Fruit fly (Drosophila melanogaster) whole organism, wandering third instar larva: Measurements from ENCODE around the gene senju.

Source experiments
- Abd-B ChIP-seq: fragments of >200 bp; optimal IDR thresholded peaks from 2 replicates; lab custom pipeline; 2017; ENCODE audit warnings: missing biosample characterization, missing genetic modification characterization
- CG32264 ChIP-seq: fragments of 200-800 bp; sonication (Bioruptor generic); optimal IDR thresholded peaks from 2 replicates; lab custom pipeline; 2016; ENCODE audit warnings: missing biosample characterization, missing genetic modification characterization
- CG9705 ChIP-seq: fragments of 200-800 bp; sonication (Bioruptor generic); optimal IDR thresholded peaks from 2 replicates; lab custom pipeline; 2018; ENCODE audit warnings: missing biosample characterization, mild to moderate bottlenecking, missing genetic modification characterization
- Dfd ChIP-seq: fragments of >200 bp; optimal IDR thresholded peaks from 2 replicates; lab custom pipeline; 2017; ENCODE audit warnings: missing biosample characterization, missing genetic modification characterization
- Dif ChIP-seq: fragments of 200-275, 200-300 bp; sonication (Bioruptor generic); optimal IDR thresholded peaks from 2 replicates; lab custom pipeline; 2018; ENCODE audit warnings: missing biosample characterization, missing genetic modification characterization; ENCODE audit not compliant: partially characterized antibody
- GATAd ChIP-seq: sonication (Bioruptor generic); optimal IDR thresholded peaks from 2 replicates; lab custom pipeline; 2016; ENCODE audit warnings: missing biosample characterization, missing genetic modification characterization
- HLH106 ChIP-seq: fragments of 200-800 bp; optimal IDR thresholded peaks from 3 replicates; lab custom pipeline; 2019; ENCODE audit warnings: missing biosample characterization, mild to moderate bottlenecking, missing genetic modification characterization, moderate library complexity
- Hnf4 ChIP-seq: fragments of 200-800 bp; sonication (Bioruptor generic); optimal IDR thresholded peaks from 2 replicates; lab custom pipeline; 2016; ENCODE audit warnings: missing biosample characterization, mild to moderate bottlenecking, missing genetic modification characterization
- Hr78 ChIP-seq: fragments of >200 bp; optimal IDR thresholded peaks from 2 replicates; lab custom pipeline; 2017; ENCODE audit warnings: missing biosample characterization, missing genetic modification characterization
- Hr83 ChIP-seq: fragments of 200-300 bp; sonication (Bioruptor generic); optimal IDR thresholded peaks from 2 replicates; lab custom pipeline; 2016; ENCODE audit warnings: missing biosample characterization, mild to moderate bottlenecking, missing genetic modification characterization, moderate library complexity; ENCODE audit not compliant: poor library complexity, severe bottlenecking
- Jra ChIP-seq: sonication (Bioruptor generic); optimal IDR thresholded peaks from 2 replicates; lab custom pipeline; 2016; ENCODE audit warnings: missing biosample characterization, missing genetic modification characterization
- Mio ChIP-seq: sonication (Bioruptor generic); optimal IDR thresholded peaks from 2 replicates; lab custom pipeline; 2016; ENCODE audit warnings: missing biosample characterization, missing genetic modification characterization
- N ChIP-seq: fragments of >200 bp; optimal IDR thresholded peaks from 2 replicates; lab custom pipeline; 2018; ENCODE audit warnings: missing biosample characterization, missing external identifiers, missing genetic modification characterization
- OdsH ChIP-seq: fragments of 200-800 bp; sonication (Bioruptor generic); optimal IDR thresholded peaks from 2 replicates; lab custom pipeline; 2016; ENCODE audit warnings: missing biosample characterization, mild to moderate bottlenecking, missing genetic modification characterization
- Rel ChIP-seq, 2 experiments: fragments of 200-800 bp; sonication (Bioruptor generic) in 1 of 2; optimal IDR thresholded peaks; 2 replicates in 1 of 2; 3 replicates in 1 of 2; lab custom pipeline; 2016 to 2019; ENCODE audit warnings: mild to moderate bottlenecking in 2 of 2, missing biosample characterization in 2 of 2, missing genetic modification characterization in 2 of 2, moderate library complexity in 1 of 2
- Sp1 ChIP-seq: fragments of 200-800 bp; sonication (Bioruptor generic); optimal IDR thresholded peaks from 3 replicates; lab custom pipeline; 2019; ENCODE audit warnings: missing biosample characterization, mild to moderate bottlenecking, missing genetic modification characterization, moderate library complexity
- Vsx2 ChIP-seq: fragments of 200-300, 225-300 bp; sonication (Bioruptor generic); optimal IDR thresholded peaks from 2 replicates; lab custom pipeline; 2018; ENCODE audit warnings: missing biosample characterization, missing genetic modification characterization; ENCODE audit not compliant: partially characterized antibody
- br ChIP-seq: fragments of 200-800 bp; sonication (Bioruptor generic); optimal IDR thresholded peaks from 2 replicates; lab custom pipeline; 2016; ENCODE audit warnings: missing biosample characterization, missing genetic modification characterization
- brk ChIP-seq: fragments of 200-800 bp; sonication (Bioruptor generic); optimal IDR thresholded peaks from 2 replicates; lab custom pipeline; 2016; ENCODE audit warnings: missing biosample characterization, mild to moderate bottlenecking, missing genetic modification characterization
- dl ChIP-seq, 2 experiments: fragments of 175-275, 200-275 bp in 1 of 2; fragments of 200-275 bp in 1 of 2; sonication (Bioruptor generic); optimal IDR thresholded peaks; lab custom pipeline; 2018; ENCODE audit warnings: mild to moderate bottlenecking in 2 of 2, missing biosample characterization in 2 of 2, missing genetic modification characterization in 2 of 2, moderate library complexity in 2 of 2; ENCODE audit not compliant: partially characterized antibody in 2 of 2, insufficient read depth in 1 of 2
- dmrt93B ChIP-seq: fragments of 200-800 bp; sonication (Bioruptor generic); optimal IDR thresholded peaks from 2 replicates; lab custom pipeline; 2018; ENCODE audit warnings: missing biosample characterization, mild to moderate bottlenecking, missing genetic modification characterization
- dsf ChIP-seq: sonication (Bioruptor generic); optimal IDR thresholded peaks from 2 replicates; lab custom pipeline; 2016; ENCODE audit warnings: missing biosample characterization, missing genetic modification characterization, borderline replicate concordance
- ey ChIP-seq: fragments of 200-800 bp; sonication (Bioruptor generic); optimal IDR thresholded peaks from 2 replicates; lab custom pipeline; 2016; ENCODE audit warnings: missing biosample characterization, missing genetic modification characterization
- foxo ChIP-seq, 2 experiments: fragments of 200-800 bp; sonication (Bioruptor generic); optimal IDR thresholded peaks; 2 replicates in 1 of 2; 3 replicates in 1 of 2; lab custom pipeline; 2016 to 2017; ENCODE audit warnings: missing biosample characterization in 2 of 2, missing genetic modification characterization in 2 of 2
- fru ChIP-seq: fragments of 200-800 bp; sonication (Bioruptor generic); optimal IDR thresholded peaks from 3 replicates; lab custom pipeline; 2016; ENCODE audit warnings: missing biosample characterization, mild to moderate bottlenecking, missing genetic modification characterization
- h ChIP-seq: fragments of 200-800 bp; sonication (Bioruptor generic); optimal IDR thresholded peaks from 3 replicates; lab custom pipeline; 2016; ENCODE audit warnings: missing biosample characterization, mild to moderate bottlenecking, missing genetic modification characterization
- jim ChIP-seq: fragments of 175-275, 200-325 bp; sonication (Bioruptor generic); optimal IDR thresholded peaks from 2 replicates; lab custom pipeline; 2016; ENCODE audit warnings: missing biosample characterization, mild to moderate bottlenecking, missing genetic modification characterization
- lola ChIP-seq: fragments of >200 bp; optimal IDR thresholded peaks from 2 replicates; lab custom pipeline; 2017; ENCODE audit warnings: missing biosample characterization, missing genetic modification characterization
- psq ChIP-seq: fragments of 200-800 bp; sonication (Bioruptor generic); optimal IDR thresholded peaks from 3 replicates; lab custom pipeline; 2017; ENCODE audit warnings: missing biosample characterization, mild to moderate bottlenecking, missing genetic modification characterization, moderate library complexity
- rgr ChIP-seq: fragments of 200-800 bp; sonication (Bioruptor generic); optimal IDR thresholded peaks from 3 replicates; lab custom pipeline; 2016; ENCODE audit warnings: missing biosample characterization, mild to moderate bottlenecking, missing genetic modification characterization
- sage ChIP-seq: fragments of 200-800 bp; sonication (Bioruptor generic); optimal IDR thresholded peaks from 2 replicates; lab custom pipeline; 2016; ENCODE audit warnings: missing biosample characterization, mild to moderate bottlenecking, missing genetic modification characterization
- sv ChIP-seq: fragments of 200-800 bp; sonication (Bioruptor generic); optimal IDR thresholded peaks from 3 replicates; lab custom pipeline; 2016; ENCODE audit warnings: missing biosample characterization, missing genetic modification characterization
- tai ChIP-seq: sonication (Bioruptor generic); optimal IDR thresholded peaks from 2 replicates; lab custom pipeline; 2016; ENCODE audit warnings: missing biosample characterization, missing genetic modification characterization
- usp ChIP-seq: fragments of >200 bp; optimal IDR thresholded peaks from 2 replicates; lab custom pipeline; 2017; ENCODE audit warnings: missing biosample characterization, missing genetic modification characterization
- woc ChIP-seq: sonication (Bioruptor generic); optimal IDR thresholded peaks from 2 replicates; lab custom pipeline; 2016; ENCODE audit warnings: missing biosample characterization, mild to moderate bottlenecking, missing genetic modification characterization

Gene senju

dm6 chr2L:5092992-5093695 is 40.5 kb downstream of the senju start, which contains the start of gene Pgant5:
Gene Pgant5, minus strand, starts transcription at chr2L:5093592.
- no peak for TF ChIP-seq usp (GFP tag; lab: Kevin White, UChicago)
- TF ChIP-seq br (GFP tag; lab: Kevin White, UChicago) = peak; percentile 12
- TF ChIP-seq CG9705 = no peak
- no peak for TF ChIP-seq HLH106 (tag; lab: Kevin White, UChicago)
- TF ChIP-seq foxo (GFP tag; optimal IDR thresholded peaks at IDR 0.05; lab: Kevin White, UChicago) = peak in 1 of 2 experiments; percentile 20
- TF ChIP-seq brk (GFP tag; lab: Kevin White, UChicago) = peak; percentile 8
- TF ChIP-seq psq (GFP tag; lab: Kevin White, UChicago) = peak; percentile 10
- TF ChIP-seq Rel (GFP tag; optimal IDR thresholded peaks at IDR 0.05; lab: Kevin White, UChicago) = no peak
- TF ChIP-seq Rel (tag; optimal IDR thresholded peaks at IDR 0.05; lab: Kevin White, UChicago) = peak; percentile 34
- TF ChIP-seq Hnf4 = peak; percentile 71
- peak; percentile 2 for TF ChIP-seq rgr (GFP tag; lab: Kevin White, UChicago)
- peak; percentile 15 for TF ChIP-seq Sp1
- no peak for TF ChIP-seq dl (GFP tag; optimal IDR thresholded peaks at IDR 0.05; lab: Kevin White, UChicago; ENCODE audit: insufficient read depth in 1 of 2, partially characterized antibody in 2 of 2)
- TF ChIP-seq Mio = no peak
- TF ChIP-seq h = peak; percentile 60
- TF ChIP-seq fru (GFP tag; lab: Kevin White, UChicago) = peak; percentile 60
- TF ChIP-seq sv (GFP tag; lab: Kevin White, UChicago) = no peak
- TF ChIP-seq CG32264 (GFP tag; lab: Kevin White, UChicago) = no peak
- no peak for TF ChIP-seq dsf (GFP tag; lab: Kevin White, UChicago)
- peak; percentile 2 for TF ChIP-seq Dif (GFP tag; lab: Kevin White, UChicago)
- TF ChIP-seq Hr78 = peak; percentile 22
- TF ChIP-seq OdsH (GFP tag; lab: Kevin White, UChicago) = no peak
- no peak for TF ChIP-seq GATAd
- TF ChIP-seq lola = no peak
- peak; percentile 33 for TF ChIP-seq Jra (GFP tag; lab: Kevin White, UChicago)
- peak; percentile 89 for TF ChIP-seq N
- no peak for TF ChIP-seq Vsx2 (GFP tag; lab: Kevin White, UChicago)
- TF ChIP-seq Hr83 = peak; percentile 67
- TF ChIP-seq jim (GFP tag; lab: Kevin White, UChicago) = peak; percentile 67
- TF ChIP-seq Abd-B (GFP tag; lab: Kevin White, UChicago) = peak; percentile 66
- no peak for TF ChIP-seq tai (GFP tag; lab: Kevin White, UChicago)

dm6 chr2L:5093772-5094350 is 41.2 kb downstream of the senju start, which contains the start of gene CG5828:
Gene CG5828, plus strand, starts transcription at chr2L:5093976.
- TF ChIP-seq GATAd (no peak), woc (no peak), h (no peak), lola (no peak), Hr83 (peak; percentile 16)

dm6 chr2L:5095350-5095962 is 42.8 kb downstream of the senju start:
- no peak for TF ChIP-seq Dfd (GFP tag; lab: Kevin White, UChicago)
- no peak for TF ChIP-seq GATAd
- TF ChIP-seq Sp1 = peak; percentile 40
- no peak for TF ChIP-seq fru (GFP tag; lab: Kevin White, UChicago)
- TF ChIP-seq br (GFP tag; lab: Kevin White, UChicago) = no peak
- no peak for TF ChIP-seq dl (GFP tag; optimal IDR thresholded peaks at IDR 0.05; lab: Kevin White, UChicago; ENCODE audit: insufficient read depth in 1 of 2, partially characterized antibody in 2 of 2)
- TF ChIP-seq Dif (GFP tag; lab: Kevin White, UChicago) = no peak
- TF ChIP-seq CG32264 (GFP tag; lab: Kevin White, UChicago) = no peak
- peak; percentile 56 for TF ChIP-seq sage (GFP tag; lab: Kevin White, UChicago)
- no peak for TF ChIP-seq Jra (GFP tag; lab: Kevin White, UChicago)
- no peak for TF ChIP-seq sv (GFP tag; lab: Kevin White, UChicago)
- TF ChIP-seq Rel (GFP tag; optimal IDR thresholded peaks at IDR 0.05; lab: Kevin White, UChicago) = no peak
- peak; percentile 53 for TF ChIP-seq Rel (tag; optimal IDR thresholded peaks at IDR 0.05; lab: Kevin White, UChicago)
- TF ChIP-seq ey (GFP tag; lab: Kevin White, UChicago) = no peak
- no peak for TF ChIP-seq N
- TF ChIP-seq lola = no peak
- no peak for TF ChIP-seq woc
- no peak for TF ChIP-seq usp (GFP tag; lab: Kevin White, UChicago)
- peak; percentile 45 for TF ChIP-seq h
- no peak for TF ChIP-seq dmrt93B
- no peak for TF ChIP-seq CG9705
- peak; percentile 63 for TF ChIP-seq brk (GFP tag; lab: Kevin White, UChicago)
- TF ChIP-seq rgr (GFP tag; lab: Kevin White, UChicago) = peak; percentile 21
